Fruit fly (Drosophila melanogaster) whole organism: Measurements from ENCODE around the gene CG10098.

Experiments used
- CG8478 ChIP-seq: fragments of >200 bp; optimal IDR thresholded peaks from 2 replicates; lab custom pipeline; 2018; ENCODE audit warnings: inconsistent platforms
- pan ChIP-seq: fragments of >200 bp; optimal IDR thresholded peaks from 2 replicates; lab custom pipeline; 2017

CG10098 gene

DNA sequence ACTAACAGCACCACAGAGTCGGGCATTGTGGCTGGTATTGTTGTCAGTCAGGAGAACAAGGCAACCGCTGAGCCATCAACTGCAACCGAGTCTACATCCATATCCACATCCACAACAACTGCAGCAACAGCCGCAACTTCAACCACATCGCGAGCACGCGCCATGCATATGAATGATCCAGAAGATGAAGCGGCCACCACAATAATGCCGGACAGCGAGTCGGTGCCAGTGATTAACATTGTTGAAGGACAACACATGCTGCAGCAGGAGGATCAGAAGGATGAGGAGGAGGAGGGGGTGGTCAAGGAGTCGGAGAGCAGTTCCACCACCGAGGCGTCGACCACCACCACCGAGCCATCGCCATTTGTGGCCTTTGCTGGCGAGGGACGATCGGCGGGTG lies 50.4 kb downstream of the CG10098 start:
- TF ChIP-seq CG8478, result no peak
- TF ChIP-seq pan (lab: Kevin White, UChicago), result no peak
